Worm (Caenorhabditis elegans) whole organism, L4/young adult: ENCODE results near the gene EGAP2.2.

Experiments used
- W03F9.2 ChIP-seq: fragments of 150-350 bp; optimal IDR thresholded peaks from 2 replicates; lab custom pipeline; 2014; ENCODE audit warnings: missing biosample characterization, missing genetic modification characterization
- dao-5 ChIP-seq: sonication (generic microtip); optimal IDR thresholded peaks from 2 replicates; lab custom pipeline; 2016; ENCODE audit warnings: missing genotype, missing genetic modification characterization, moderate library complexity, missing compliant biosample characterization
- him-1 ChIP-seq: sonication (generic microtip); optimal IDR thresholded peaks from 2 replicates; lab custom pipeline; 2016; ENCODE audit warnings: missing genotype, missing genetic modification reagents, missing genetic modification characterization, missing compliant biosample characterization

Gene EGAP2.2

ce11 chrII:5199497-5199896, 30.2 kb upstream of the EGAP2.2 start, which contains the start of gene msp-50:
Gene msp-50, plus strand, starts transcription at chrII:5199797.
- TF ChIP-seq dao-5 (tag; lab: Kevin White, UChicago) (no peak), him-1 (tag; lab: Kevin White, UChicago) (no peak), W03F9.2 (no peak)

- TF ChIP-seq dao-5 (tag; lab: Kevin White, UChicago) (no peak), him-1 (tag; lab: Kevin White, UChicago) (no peak), W03F9.2 (no peak)
These were observed 28.6 kb upstream of the EGAP2.2 start for ce11 chrII:5200987-5201582.

- no peak for TF ChIP-seq W03F9.2
- TF ChIP-seq dao-5 (tag; lab: Kevin White, UChicago), result no peak
- no peak for TF ChIP-seq him-1 (tag; lab: Kevin White, UChicago)
These were observed 27.7 kb upstream of the EGAP2.2 start for ce11 chrII:5201922-5202562.

ce11 chrII:5202930-5203329, 26.8 kb upstream of the EGAP2.2 start, which contains the start of gene ampd-1:
Gene ampd-1, plus strand, starts transcription at chrII:5203322.
- TF ChIP-seq dao-5 (tag; lab: Kevin White, UChicago) (no peak), W03F9.2 (no peak), him-1 (tag; lab: Kevin White, UChicago) (no peak)

- no peak for TF ChIP-seq dao-5 (tag; lab: Kevin White, UChicago)
- no peak for TF ChIP-seq him-1 (tag; lab: Kevin White, UChicago)
- no peak for TF ChIP-seq W03F9.2
These were observed 24.4 kb upstream of the EGAP2.2 start for ce11 chrII:5205286-5205685.

- no peak for TF ChIP-seq dao-5 (tag; lab: Kevin White, UChicago)
- no peak for TF ChIP-seq W03F9.2
- TF ChIP-seq him-1 (tag; lab: Kevin White, UChicago), result no peak
These were observed 20.6 kb upstream of the EGAP2.2 start for ce11 chrII:5209122-5209521.

ce11 chrII:5210830-5211229, 18.9 kb upstream of the EGAP2.2 start, which contains the start of gene C34F11.8:
Gene C34F11.8, minus strand, starts transcription at chrII:5210964.
- TF ChIP-seq W03F9.2 (no peak), dao-5 (tag; lab: Kevin White, UChicago) (no peak), him-1 (tag; lab: Kevin White, UChicago) (no peak)

DNA sequence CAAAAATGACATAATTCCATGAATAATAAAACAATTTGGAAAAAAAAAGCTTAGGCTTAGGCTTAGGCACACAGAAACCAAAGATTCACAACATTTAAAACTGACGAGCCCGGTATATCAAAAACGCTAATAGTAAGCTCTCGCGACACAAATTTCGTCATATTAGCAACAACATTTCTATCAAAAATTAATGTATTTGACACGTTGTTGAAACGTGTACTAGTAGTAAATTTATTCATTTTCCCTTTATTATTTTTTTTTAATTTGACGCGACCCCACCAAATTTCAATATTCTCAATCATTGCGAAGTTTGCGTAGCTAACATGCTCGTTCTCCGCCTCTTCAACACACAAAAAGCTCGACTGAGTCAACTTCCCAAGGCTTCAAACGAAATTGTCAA, 17.7 kb upstream of the EGAP2.2 start, which contains the start of gene C34F11.2:
C34F11.2 (plus strand) TSS at position 301 of the 400 bp plus-strand sequence.
- no peak for TF ChIP-seq dao-5 (tag; lab: Kevin White, UChicago)
- TF ChIP-seq him-1 (tag; lab: Kevin White, UChicago), result no peak
- TF ChIP-seq W03F9.2, result no peak

DNA sequence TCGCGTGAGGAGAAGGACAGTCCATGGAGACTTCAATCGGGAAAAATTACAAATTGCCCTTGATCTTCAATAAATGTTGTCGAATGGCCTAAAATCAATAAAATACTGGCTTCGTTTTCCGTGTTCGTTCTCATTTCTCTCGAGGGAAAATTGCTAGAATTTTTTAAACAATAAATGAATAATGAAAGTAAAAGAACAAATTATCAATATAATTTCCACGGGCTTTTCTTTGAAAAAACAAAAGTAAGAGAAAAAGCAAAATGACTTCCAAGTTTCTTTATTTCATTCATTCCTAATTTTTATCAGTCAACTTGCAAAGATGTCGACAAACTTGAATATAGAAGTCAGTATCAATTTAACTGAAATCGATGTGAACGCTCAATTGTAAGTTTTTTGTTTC, 17.0 kb upstream of the EGAP2.2 start, which contains the start of gene C34F11.1:
C34F11.1 (plus strand) TSS at position 301 of the 400 bp plus-strand sequence.
- TF ChIP-seq W03F9.2 (no peak), dao-5 (tag; lab: Kevin White, UChicago) (no peak), him-1 (tag; lab: Kevin White, UChicago) (no peak)

DNA sequence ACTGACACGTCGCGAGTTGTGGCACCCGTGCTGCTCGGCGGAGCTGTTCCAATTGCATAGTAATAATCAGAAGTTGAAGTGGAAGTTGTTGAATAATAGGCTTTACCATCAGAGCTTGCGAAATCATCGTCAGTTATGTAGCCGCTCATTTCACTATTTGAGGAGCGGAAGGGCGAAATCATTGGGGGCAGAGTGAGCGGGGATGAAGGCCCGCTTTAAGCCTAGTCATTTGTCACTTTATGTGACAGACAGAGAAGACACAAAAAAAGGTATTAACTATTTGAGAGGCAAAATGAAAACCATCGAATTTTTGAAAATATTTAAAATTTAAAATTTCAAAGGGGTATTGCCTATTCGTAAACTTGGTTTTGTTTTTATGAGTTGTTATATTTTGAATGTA, 11.3 kb upstream of the EGAP2.2 start:
- TF ChIP-seq him-1 (tag; lab: Kevin White, UChicago), result no peak
- TF ChIP-seq W03F9.2, result no peak
- TF ChIP-seq dao-5 (tag; lab: Kevin White, UChicago), result no peak

ce11 chrII:5220648-5221047, 9.0 kb upstream of the EGAP2.2 start:
- TF ChIP-seq W03F9.2, result no peak
- TF ChIP-seq him-1 (tag; lab: Kevin White, UChicago), result no peak
- TF ChIP-seq dao-5 (tag; lab: Kevin White, UChicago), result no peak

DNA sequence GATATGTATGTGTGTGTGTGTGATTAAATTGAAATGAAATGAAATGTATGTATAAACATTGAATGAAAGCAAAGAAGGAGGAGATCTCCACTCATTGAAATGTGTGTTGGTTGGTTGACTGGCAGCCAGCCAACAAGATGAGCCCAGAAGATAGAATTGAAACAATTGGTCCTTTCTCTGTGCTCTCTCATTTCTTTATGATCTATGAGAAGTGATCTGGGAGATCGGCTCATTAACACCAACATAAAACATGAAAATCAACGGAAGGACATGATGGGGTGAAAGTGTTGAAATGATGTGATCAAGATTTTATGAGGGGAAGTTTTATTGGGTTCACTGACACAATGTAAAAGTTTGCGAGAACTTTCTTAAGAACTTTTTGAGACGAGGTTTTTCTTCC, 6.9 kb upstream of the EGAP2.2 start:
- TF ChIP-seq W03F9.2, result no peak
- TF ChIP-seq dao-5 (tag; lab: Kevin White, UChicago), result no peak

ce11 chrII:5225284-5225683, 4.4 kb upstream of the EGAP2.2 start, which contains the start of gene dsh-1:
Gene dsh-1, minus strand, starts transcription at chrII:5225384.
- TF ChIP-seq W03F9.2, result no peak
- TF ChIP-seq dao-5 (tag; lab: Kevin White, UChicago), result no peak
- TF ChIP-seq him-1 (tag; lab: Kevin White, UChicago), result no peak

ce11 chrII:5226309-5226708, 3.4 kb upstream of the EGAP2.2 start:
- TF ChIP-seq W03F9.2 (no peak), dao-5 (tag; lab: Kevin White, UChicago) (no peak), him-1 (tag; lab: Kevin White, UChicago) (no peak)
